Fruit fly (Drosophila melanogaster): ENCODE measurements around the gene btd.

The btd gene

DNA sequence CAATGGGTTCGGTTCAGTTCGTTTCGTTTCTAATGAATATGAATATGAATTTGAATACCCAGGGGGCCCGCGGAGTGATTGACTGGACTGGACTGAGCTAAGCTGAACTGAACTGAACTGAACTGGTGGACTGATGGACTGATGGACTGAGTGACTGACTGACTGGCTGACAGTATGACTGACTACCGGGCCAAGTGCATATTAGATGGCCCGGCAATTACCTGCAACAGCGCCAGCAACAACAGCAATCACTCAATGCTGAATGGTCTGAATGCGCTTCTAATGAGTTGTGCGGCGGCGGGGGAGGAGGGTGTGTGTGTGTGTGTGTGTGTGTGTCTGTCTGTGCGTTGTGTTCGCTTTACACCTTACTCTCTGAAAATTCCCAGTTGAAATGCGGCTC lies 40.8 kb downstream of the btd start:
- TF ChIP-seq CG3995 (GFP tag; optimal IDR thresholded peaks at IDR 0.05) (no peak), zen (tag; optimal IDR thresholded peaks at IDR 0.05) (peak; percentile 57), CG12769 (tag; optimal IDR thresholded peaks at IDR 0.05) (no peak), pho (GFP tag; optimal IDR thresholded peaks at IDR 0.05) (no peak), CG11085 (GFP tag; IDR thresholded peaks at IDR 0.05) (no peak), CG16863 (GFP tag; optimal IDR thresholded peaks at IDR 0.05) (no peak), nerfin-2 (GFP tag; IDR thresholded peaks at IDR 0.05; ENCODE audit: partially characterized antibody) (no peak), CG8281 (tag; optimal IDR thresholded peaks at IDR 0.05) (peak; percentile 80), gro (GFP tag; optimal IDR thresholded peaks at IDR 0.05) (no peak), Drgx (GFP tag; IDR thresholded peaks at IDR 0.05) (no peak), CG4360 (GFP tag; IDR thresholded peaks at IDR 0.05) (no peak), run (tag; optimal IDR thresholded peaks at IDR 0.05) (no peak), fru (optimal IDR thresholded peaks at IDR 0.05) (no peak), CG2116 (GFP tag; optimal IDR thresholded peaks at IDR 0.05) (no peak)

DNA sequence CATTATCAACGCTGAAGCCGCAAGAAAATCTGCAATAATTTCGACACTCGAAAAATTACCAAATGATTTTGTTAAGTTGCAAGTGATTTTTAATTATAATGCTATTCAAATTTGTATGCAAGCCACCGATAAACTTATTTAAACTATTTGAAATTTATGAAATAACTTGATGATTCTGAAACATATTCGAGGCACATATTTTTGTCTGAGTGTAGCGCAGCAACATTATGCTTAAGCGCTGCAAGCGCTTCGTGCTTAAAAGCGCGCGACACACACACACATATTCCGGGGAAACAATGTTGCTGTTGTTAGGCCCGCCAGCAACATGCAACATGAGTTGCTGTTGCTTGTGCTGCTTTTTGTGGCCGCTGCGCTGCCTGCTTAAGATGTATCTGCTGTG lies 44.6 kb downstream of the btd start:
- TF ChIP-seq Deaf1 (tag; optimal IDR thresholded peaks at IDR 0.05) (no peak), kni (GFP tag; optimal IDR thresholded peaks at IDR 0.05) (no peak), sens (GFP tag) (peak; percentile 66), CG10979 (tag; optimal IDR thresholded peaks at IDR 0.05) (peak; percentile 9), CG3995 (GFP tag; optimal IDR thresholded peaks at IDR 0.05) (no peak), bsh (GFP tag; optimal IDR thresholded peaks at IDR 0.05) (peak in 1 of 2 experiments; percentile 42), fd96Cb (tag; optimal IDR thresholded peaks at IDR 0.05) (peak; percentile 3), CG11504 (tag; optimal IDR thresholded peaks at IDR 0.05) (peak; percentile 91), lov (optimal IDR thresholded peaks at IDR 0.05) (no peak), lov (GFP tag; IDR thresholded peaks at IDR 0.05) (no peak), Vsx1 (GFP tag; optimal IDR thresholded peaks at IDR 0.05) (no peak), Blimp-1 (GFP tag; optimal IDR thresholded peaks at IDR 0.05) (peak; percentile 8), gem (tag; optimal IDR thresholded peaks at IDR 0.05) (peak; percentile 25), CG1603 (tag; optimal IDR thresholded peaks at IDR 0.05) (peak; percentile 19), CG15514 (GFP tag; optimal IDR thresholded peaks at IDR 0.05) (no peak), cato (GFP tag; optimal IDR thresholded peaks at IDR 0.05; ENCODE audit: borderline replicate concordance) (no peak), Drgx (GFP tag; IDR thresholded peaks at IDR 0.05) (peak; percentile 58)

DNA sequence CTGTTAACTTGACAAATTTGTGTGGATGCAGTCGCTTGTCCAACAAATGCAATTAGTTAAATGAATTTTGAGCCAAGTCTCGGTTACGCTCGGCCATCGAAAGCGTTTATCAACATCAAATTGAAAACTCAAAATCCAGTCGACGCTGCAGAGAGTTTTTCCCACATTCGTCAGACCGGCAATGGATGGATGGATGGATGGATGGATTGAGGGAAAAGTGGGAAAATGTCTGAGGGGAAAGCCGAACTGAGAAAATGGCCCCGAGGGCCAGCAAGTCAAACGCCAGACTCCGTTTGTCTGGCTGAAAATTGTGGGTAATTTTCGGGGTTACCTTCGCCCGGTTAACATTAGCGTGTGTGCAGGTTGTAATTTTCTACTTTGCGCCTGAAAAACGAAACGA lies 46.3 kb downstream of the btd start:
- TF ChIP-seq CG3281 (GFP tag; optimal IDR thresholded peaks at IDR 0.05) (no peak), CG7987 (GFP tag; optimal IDR thresholded peaks at IDR 0.05) (no peak), CG30020 (tag; optimal IDR thresholded peaks at IDR 0.05) (no peak), CG8281 (tag; optimal IDR thresholded peaks at IDR 0.05) (peak; percentile 97), D (optimal IDR thresholded peaks at IDR 0.05) (no peak), D (GFP tag; optimal IDR thresholded peaks at IDR 0.05) (no peak), lola (GFP tag; optimal IDR thresholded peaks at IDR 0.05) (no peak)

DNA sequence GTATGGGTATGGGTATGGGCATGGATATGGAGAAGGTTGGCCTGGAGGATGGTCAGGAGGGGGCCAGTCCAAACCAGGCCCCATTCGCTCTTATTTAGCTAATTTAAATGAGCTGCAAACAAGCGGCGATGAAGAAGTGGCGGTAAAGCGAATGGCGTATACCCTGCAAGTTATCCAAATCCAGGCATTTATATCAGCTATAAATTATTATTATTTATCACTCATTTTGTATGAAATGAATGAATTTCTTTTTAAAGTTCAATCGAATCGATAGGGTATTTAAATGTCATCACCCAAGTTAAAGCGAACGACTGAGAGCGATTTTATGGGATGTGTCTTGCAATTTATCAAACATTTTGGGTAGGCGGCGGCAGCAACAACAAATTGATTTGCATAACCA lies 48.1 kb downstream of the btd start:
- TF ChIP-seq CG6254 (GFP tag; optimal IDR thresholded peaks at IDR 0.05) (no peak), ase (GFP tag; IDR thresholded peaks at IDR 0.05) (no peak), hkb (optimal IDR thresholded peaks at IDR 0.05) (no peak), hkb (GFP tag; IDR thresholded peaks at IDR 0.05) (no peak), E2f2 (GFP tag; IDR thresholded peaks at IDR 0.05) (no peak), CG11504 (tag; optimal IDR thresholded peaks at IDR 0.05) (peak; percentile 25), CG16779 (GFP tag; IDR thresholded peaks at IDR 0.05) (no peak), CG14667 (GFP tag; IDR thresholded peaks at IDR 0.05) (no peak), dysf (GFP tag; IDR thresholded peaks at IDR 0.05) (0 out of 3 replicates have a peak, but pooled peaks have one; percentile 14), lov (optimal IDR thresholded peaks at IDR 0.05) (no peak), lov (GFP tag; IDR thresholded peaks at IDR 0.05) (no peak), D19A (tag; optimal IDR thresholded peaks at IDR 0.05) (peak; percentile 72), CG6791 (GFP tag; IDR thresholded peaks at IDR 0.05; ENCODE audit: partially characterized antibody) (no peak), CG6765 (GFP tag; optimal IDR thresholded peaks at IDR 0.05) (no peak), CG31224 (GFP tag; IDR thresholded peaks at IDR 0.05) (no peak), gem (tag; optimal IDR thresholded peaks at IDR 0.05) (peak; percentile 9), Dip2 (GFP tag; IDR thresholded peaks at IDR 0.05) (no peak)
